Fruit fly (Drosophila melanogaster) Kc167 (cell line): Measurements from ENCODE around the gene B9d1.

Source experiments
- Myc ChIP-seq: fragments of >200 bp; optimal IDR thresholded peaks from 2 replicates; lab custom pipeline; 2017; ENCODE audit warnings: missing external identifiers
- Sin3A ChIP-seq: fragments of >200 bp; optimal IDR thresholded peaks from 2 replicates; lab custom pipeline; 2018; ENCODE audit warnings: missing external identifiers
- h ChIP-seq: fragments of >200 bp; optimal IDR thresholded peaks from 3 replicates; lab custom pipeline; 2018; ENCODE audit warnings: missing external identifiers
- insv ChIP-seq: fragments of >200 bp; optimal IDR thresholded peaks from 3 replicates; lab custom pipeline; 2018; ENCODE audit warnings: missing external identifiers
- psq ChIP-seq: fragments of >200 bp; optimal IDR thresholded peaks from 2 replicates; lab custom pipeline; 2017; ENCODE audit warnings: missing external identifiers
- ttk ChIP-seq: sonication (Bioruptor generic); optimal IDR thresholded peaks from 2 replicates; lab custom pipeline; 2017; ENCODE audit warnings: missing external identifiers

Gene B9d1

dm6 chr3R:15481606-15482005 is at the start of gene B9d1:
B9d1 (plus strand) TSS chr3R:15481906.
- TF ChIP-seq ttk (lab: Kevin White, UChicago) (no peak), Sin3A (lab: Kevin White, UChicago) (no peak), insv (lab: Kevin White, UChicago) (no peak), psq (no peak), Myc (no peak), h (lab: Kevin White, UChicago) (no peak)

- no peak for TF ChIP-seq psq
- no peak for TF ChIP-seq Myc
- no peak for TF ChIP-seq ttk (lab: Kevin White, UChicago)
- no peak for TF ChIP-seq insv (lab: Kevin White, UChicago)
- TF ChIP-seq Sin3A (lab: Kevin White, UChicago), result no peak
- no peak for TF ChIP-seq h (lab: Kevin White, UChicago)
Measured at dm6 chr3R:15433340-15433945, 48.3 kb upstream of the B9d1 start.

- no peak for TF ChIP-seq Myc
- TF ChIP-seq ttk (lab: Kevin White, UChicago), result no peak
- TF ChIP-seq psq, result no peak
- no peak for TF ChIP-seq Sin3A (lab: Kevin White, UChicago)
- no peak for TF ChIP-seq h (lab: Kevin White, UChicago)
Measured at dm6 chr3R:15434676-15435075, 47.0 kb upstream of the B9d1 start, which contains the start of gene CG6118. CG6118 (minus strand) TSS chr3R:15434738.

dm6 chr3R:15436799-15437198 is 44.9 kb upstream of the B9d1 start:
- TF ChIP-seq h (lab: Kevin White, UChicago) (no peak), psq (no peak), ttk (lab: Kevin White, UChicago) (no peak), Sin3A (lab: Kevin White, UChicago) (no peak), insv (lab: Kevin White, UChicago) (no peak), Myc (no peak)

- TF ChIP-seq Myc (no peak), h (lab: Kevin White, UChicago) (no peak), Sin3A (lab: Kevin White, UChicago) (no peak)
Measured at dm6 chr3R:15437458-15438414, 44.0 kb upstream of the B9d1 start.

- no peak for TF ChIP-seq ttk (lab: Kevin White, UChicago)
- no peak for TF ChIP-seq psq
- TF ChIP-seq h (lab: Kevin White, UChicago), result no peak
- TF ChIP-seq Myc, result no peak
- TF ChIP-seq Sin3A (lab: Kevin White, UChicago), result no peak
- no peak for TF ChIP-seq insv (lab: Kevin White, UChicago)
Measured at dm6 chr3R:15439669-15440068, 42.0 kb upstream of the B9d1 start, which contains the start of gene Act88F. Act88F (plus strand) TSS chr3R:15439969.

- TF ChIP-seq psq, result no peak
- TF ChIP-seq Sin3A (lab: Kevin White, UChicago), result no peak
- TF ChIP-seq insv (lab: Kevin White, UChicago), result no peak
- no peak for TF ChIP-seq Myc
- TF ChIP-seq h (lab: Kevin White, UChicago), result no peak
- no peak for TF ChIP-seq ttk (lab: Kevin White, UChicago)
Measured at dm6 chr3R:15446149-15446548, 35.6 kb upstream of the B9d1 start.

dm6 chr3R:15447791-15448190 is 33.9 kb upstream of the B9d1 start:
- no peak for TF ChIP-seq h (lab: Kevin White, UChicago)
- no peak for TF ChIP-seq Sin3A (lab: Kevin White, UChicago)
- TF ChIP-seq insv (lab: Kevin White, UChicago), result no peak
- TF ChIP-seq ttk (lab: Kevin White, UChicago), result no peak
- TF ChIP-seq psq, result no peak
- TF ChIP-seq Myc, result no peak

dm6 chr3R:15448657-15449056 is 33.0 kb upstream of the B9d1 start:
- TF ChIP-seq h (lab: Kevin White, UChicago) (no peak), Myc (no peak), ttk (lab: Kevin White, UChicago) (no peak), psq (no peak), Sin3A (lab: Kevin White, UChicago) (no peak), insv (lab: Kevin White, UChicago) (no peak)

dm6 chr3R:15451344-15452107 is 30.2 kb upstream of the B9d1 start:
- no peak for TF ChIP-seq Myc
- no peak for TF ChIP-seq insv (lab: Kevin White, UChicago)
- no peak for TF ChIP-seq ttk (lab: Kevin White, UChicago)
- TF ChIP-seq h (lab: Kevin White, UChicago), result no peak

dm6 chr3R:15457386-15458011 is 24.2 kb upstream of the B9d1 start:
- TF ChIP-seq Sin3A (lab: Kevin White, UChicago) (no peak), h (lab: Kevin White, UChicago) (no peak), Myc (no peak), psq (no peak), insv (lab: Kevin White, UChicago) (no peak), ttk (lab: Kevin White, UChicago) (no peak)
